Fruit fly (Drosophila melanogaster) whole organism, pupa: ENCODE measurements around the gene CG33061.

Source experiments
- CG8159 ChIP-seq: fragments of 200-800 bp; sonication (Bioruptor generic); optimal IDR thresholded peaks from 3 replicates; lab custom pipeline; 2018; ENCODE audit warnings: missing biosample characterization, mild to moderate bottlenecking, missing genetic modification characterization, moderate library complexity
- CG8301 ChIP-seq: fragments of 200-800 bp; sonication (Bioruptor generic); optimal IDR thresholded peaks from 2 replicates; lab custom pipeline; 2018; ENCODE audit warnings: missing biosample characterization, mild to moderate bottlenecking, missing genetic modification characterization

DNA sequence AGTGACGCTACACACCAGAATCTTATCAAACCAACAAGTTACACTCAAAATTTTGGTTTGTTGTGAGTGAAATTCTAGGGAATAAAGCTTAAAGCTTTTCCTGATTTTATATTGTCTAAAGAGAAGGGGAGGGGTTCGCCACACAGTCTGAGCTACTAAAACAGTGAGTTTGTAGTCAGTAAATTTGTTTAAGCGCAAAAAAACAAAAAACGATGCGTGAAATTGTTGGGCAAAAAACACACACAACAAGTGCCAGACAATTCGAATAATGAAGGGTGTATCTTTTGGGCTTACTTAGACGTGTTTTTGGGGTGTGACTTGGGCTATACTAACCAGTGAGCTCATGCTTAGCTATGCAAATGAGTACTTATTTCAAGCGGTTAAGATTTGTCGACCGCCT, 30.2 kb downstream of the CG33061 start:
- TF ChIP-seq CG8301 (tag; lab: Kevin White, UChicago) (no peak), CG8159 (tag; lab: Kevin White, UChicago) (no peak)
